Worm (Caenorhabditis elegans) whole organism, early embryonic: Measurements from ENCODE around the gene M163.9.

ENCODE experiments used
- B0310.2 ChIP-seq: sonication (generic microtip); optimal IDR thresholded peaks from 2 replicates; lab custom pipeline; 2016; ENCODE audit warnings: mild to moderate bottlenecking, missing genetic modification characterization, missing compliant biosample characterization
- ama-1 ChIP-seq: fragments of 150-350 bp; optimal IDR thresholded peaks from 2 replicates; lab custom pipeline; 2014
- ceh-36 ChIP-seq: sonication (generic microtip); optimal IDR thresholded peaks from 2 replicates; lab custom pipeline; 2016; ENCODE audit warnings: missing genetic modification characterization, inconsistent platforms, missing compliant biosample characterization
- flt-1 ChIP-seq: fragments of 200-800 bp; sonication (Bioruptor generic); IDR thresholded peaks from 2 replicates; pipeline ENCODE4 v1.3.6; 2022; ENCODE audit warnings: missing genetic modification characterization, missing compliant biosample characterization

- TF ChIP-seq ama-1 (lab: Kevin White, UChicago) (no peak), ceh-36 (tag; lab: Kevin White, UChicago) (no peak), B0310.2 (tag; lab: Kevin White, UChicago) (no peak), flt-1 (GFP tag; lab: Robert Waterston, UW) (no peak)
These were observed 2.9 kb upstream of the M163.9 start, which contains the start of gene M163.21 for ce11 chrX:14466532-14466931.
